Fruit fly (Drosophila melanogaster) Kc167 (cell line): ENCODE results near the gene syd.

Experiments used
- Myc ChIP-seq: fragments of >200 bp; optimal IDR thresholded peaks from 2 replicates; lab custom pipeline; 2017; ENCODE audit warnings: missing external identifiers
- Sin3A ChIP-seq: fragments of >200 bp; optimal IDR thresholded peaks from 2 replicates; lab custom pipeline; 2018; ENCODE audit warnings: missing external identifiers
- h ChIP-seq: fragments of >200 bp; optimal IDR thresholded peaks from 3 replicates; lab custom pipeline; 2018; ENCODE audit warnings: missing external identifiers
- insv ChIP-seq: fragments of >200 bp; optimal IDR thresholded peaks from 3 replicates; lab custom pipeline; 2018; ENCODE audit warnings: missing external identifiers
- psq ChIP-seq: fragments of >200 bp; optimal IDR thresholded peaks from 2 replicates; lab custom pipeline; 2017; ENCODE audit warnings: missing external identifiers
- ttk ChIP-seq: sonication (Bioruptor generic); optimal IDR thresholded peaks from 2 replicates; lab custom pipeline; 2017; ENCODE audit warnings: missing external identifiers

The syd gene

dm6 chr3L:7967203-7967602, 31.3 kb upstream of the syd start:
- TF ChIP-seq h (lab: Kevin White, UChicago): no peak
- TF ChIP-seq ttk: no peak
- no peak for TF ChIP-seq psq
- TF ChIP-seq Myc: no peak
- no peak for TF ChIP-seq Sin3A (lab: Kevin White, UChicago)
- TF ChIP-seq insv (lab: Kevin White, UChicago): no peak

DNA sequence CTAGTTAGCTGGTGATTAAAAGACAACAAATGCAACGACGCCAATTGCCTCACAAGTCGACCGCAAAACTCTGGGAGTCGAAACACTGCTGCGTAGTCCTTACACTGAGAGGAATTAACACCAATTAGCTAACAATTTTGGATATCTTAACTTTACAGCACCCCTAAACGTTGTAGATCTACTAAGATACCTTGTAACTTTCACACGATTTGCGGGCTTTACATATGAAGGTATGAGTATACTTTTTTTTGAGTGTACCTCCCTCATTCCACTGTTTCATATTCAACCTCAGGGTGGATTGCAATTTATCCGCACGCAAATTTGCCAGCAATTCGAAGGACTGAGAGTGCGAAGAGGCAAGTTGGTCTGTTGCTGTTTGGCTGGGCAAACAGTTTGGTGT, 27.6 kb upstream of the syd start:
- TF ChIP-seq Myc (no peak), ttk (no peak), h (lab: Kevin White, UChicago) (no peak)

DNA sequence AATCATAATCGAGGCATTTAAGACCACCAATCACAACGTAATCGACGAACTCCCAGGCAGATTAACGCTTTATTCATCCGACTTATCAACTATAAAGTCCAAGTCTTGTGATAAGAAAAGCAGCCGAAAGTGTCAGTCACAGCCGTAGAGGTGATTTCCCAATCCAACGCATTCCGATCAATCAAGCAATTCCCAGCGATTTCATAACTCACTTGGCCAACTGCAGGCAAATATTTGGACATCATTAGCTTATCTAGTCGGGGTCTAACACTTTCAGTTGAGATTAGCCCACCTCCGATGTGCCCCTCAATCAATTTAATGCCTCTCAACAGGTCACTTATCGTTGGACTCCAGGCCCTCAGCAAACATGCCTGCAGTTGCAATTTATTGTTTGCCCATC, 27.1 kb upstream of the syd start:
- TF ChIP-seq Sin3A (lab: Kevin White, UChicago): no peak

- TF ChIP-seq insv (lab: Kevin White, UChicago) (no peak), psq (no peak), ttk (no peak), Myc (no peak), h (lab: Kevin White, UChicago) (no peak), Sin3A (lab: Kevin White, UChicago) (no peak)
Observed at dm6 chr3L:7961973-7962753, 26.2 kb upstream of the syd start.

dm6 chr3L:7960707-7961695, 25.1 kb upstream of the syd start:
- TF ChIP-seq psq (no peak), insv (lab: Kevin White, UChicago) (no peak), Sin3A (lab: Kevin White, UChicago) (no peak), h (lab: Kevin White, UChicago) (no peak), Myc (no peak), ttk (no peak)

DNA sequence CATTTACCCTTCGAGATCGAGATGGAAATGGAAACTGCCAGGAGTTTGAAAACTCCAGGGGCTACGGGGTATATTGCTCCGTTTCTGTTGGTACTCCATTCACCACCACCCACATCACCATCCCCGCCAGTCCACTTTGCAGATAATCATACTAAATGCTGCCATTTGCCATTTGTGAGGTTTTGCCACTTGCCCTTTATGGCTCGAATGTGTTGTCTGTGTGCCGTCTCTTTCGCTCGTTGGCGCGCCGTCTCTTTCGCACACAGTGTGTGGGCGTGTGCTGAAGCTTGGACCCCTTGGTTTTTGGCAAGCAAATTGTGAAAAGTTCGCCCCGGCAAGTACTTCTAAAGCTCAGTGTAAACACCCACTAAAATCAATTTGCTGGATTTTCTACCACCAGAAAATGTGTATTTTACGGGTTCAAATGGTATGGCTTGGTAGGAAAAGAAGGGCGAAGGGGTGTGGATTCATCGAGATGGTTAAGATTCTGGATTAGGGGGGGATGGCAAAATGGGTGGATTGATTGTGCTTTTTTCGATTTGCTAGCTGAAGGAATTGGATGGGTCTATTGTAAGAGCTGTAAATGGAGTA, 22.8 kb upstream of the syd start:
- TF ChIP-seq Myc (no peak), ttk (no peak), psq (no peak), h (lab: Kevin White, UChicago) (no peak), Sin3A (lab: Kevin White, UChicago) (no peak), insv (lab: Kevin White, UChicago) (no peak)

DNA sequence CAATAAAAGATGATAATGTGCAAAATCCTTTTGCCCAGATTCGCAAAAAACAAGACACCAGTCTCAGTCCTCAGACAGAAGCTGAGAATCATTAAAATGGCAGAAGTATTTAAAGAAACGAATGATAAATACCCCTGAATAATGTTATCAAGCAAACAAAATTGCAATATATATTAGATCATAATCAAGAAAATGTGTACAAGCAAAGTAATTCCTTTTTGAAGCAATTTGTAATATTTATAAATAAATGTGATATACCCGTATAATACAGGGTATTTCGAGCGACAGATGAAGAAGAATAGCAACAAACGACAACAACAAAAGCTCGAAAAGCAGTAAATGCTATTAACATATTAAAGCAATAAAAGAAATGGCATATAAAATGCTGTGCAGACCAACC, 22.2 kb upstream of the syd start:
- TF ChIP-seq Myc (no peak), Sin3A (lab: Kevin White, UChicago) (no peak), h (lab: Kevin White, UChicago) (no peak)

DNA sequence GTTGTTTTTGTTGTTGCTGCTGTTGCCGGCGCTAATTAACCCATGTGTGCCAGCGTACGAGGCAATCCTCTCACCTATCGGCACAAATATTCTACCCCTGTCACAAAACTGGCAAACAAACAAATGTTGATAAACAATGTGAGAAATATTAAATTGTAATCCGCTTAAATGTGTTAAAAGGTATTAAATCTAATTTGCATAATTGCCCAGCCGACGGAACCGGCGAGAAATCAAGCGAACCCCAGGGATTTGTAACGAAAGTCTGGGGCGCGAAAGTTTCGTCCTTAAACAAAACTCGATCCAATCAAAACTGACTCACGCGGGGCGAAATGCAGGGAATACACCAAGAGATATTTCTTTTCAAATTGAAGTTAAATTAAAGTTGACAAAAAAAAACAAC, 20.8 kb upstream of the syd start:
- TF ChIP-seq Sin3A (lab: Kevin White, UChicago): no peak
- no peak for TF ChIP-seq ttk
- TF ChIP-seq insv (lab: Kevin White, UChicago): no peak
- TF ChIP-seq h (lab: Kevin White, UChicago): no peak
- no peak for TF ChIP-seq psq
- TF ChIP-seq Myc: no peak

- TF ChIP-seq Sin3A (lab: Kevin White, UChicago): no peak
- no peak for TF ChIP-seq ttk
- no peak for TF ChIP-seq h (lab: Kevin White, UChicago)
Observed at dm6 chr3L:7954967-7955366, 19.0 kb upstream of the syd start.

dm6 chr3L:7953728-7954127, 17.8 kb upstream of the syd start:
- TF ChIP-seq Myc (no peak), h (lab: Kevin White, UChicago) (no peak), ttk (no peak), Sin3A (lab: Kevin White, UChicago) (no peak), psq (no peak), insv (lab: Kevin White, UChicago) (no peak)

dm6 chr3L:7952978-7953377, 17.1 kb upstream of the syd start:
- TF ChIP-seq Myc (no peak), insv (lab: Kevin White, UChicago) (no peak), psq (no peak), ttk (no peak), h (lab: Kevin White, UChicago) (no peak), Sin3A (lab: Kevin White, UChicago) (no peak)

- no peak for TF ChIP-seq Myc
- no peak for TF ChIP-seq psq
- no peak for TF ChIP-seq Sin3A (lab: Kevin White, UChicago)
- TF ChIP-seq ttk: no peak
- TF ChIP-seq insv (lab: Kevin White, UChicago): no peak
- TF ChIP-seq h (lab: Kevin White, UChicago): no peak
Observed at dm6 chr3L:7952560-7952959, 16.6 kb upstream of the syd start.

dm6 chr3L:7951841-7952240, 15.9 kb upstream of the syd start:
- TF ChIP-seq insv (lab: Kevin White, UChicago) (no peak), ttk (no peak), Myc (no peak), Sin3A (lab: Kevin White, UChicago) (no peak), h (lab: Kevin White, UChicago) (no peak), psq (no peak)
